Fruit fly (Drosophila melanogaster) whole organism, embryonic: ENCODE results near the gene CG17118.
A peak's percentile ranks its signal among the peaks of the same experiment; 100 is the strongest.

ENCODE experiments used
- Abd-B ChIP-seq: fragments of 200-800 bp; sonication (Bioruptor generic); optimal IDR thresholded peaks from 2 replicates; lab custom pipeline; 2018; ENCODE audit warnings: missing biosample characterization, mild to moderate bottlenecking, missing genetic modification characterization, moderate library complexity
- Antp ChIP-seq: fragments of 200-800 bp; sonication (Bioruptor generic); optimal IDR thresholded peaks from 3 replicates; lab custom pipeline; 2016; ENCODE audit warnings: missing biosample characterization, missing genetic modification characterization
- BEAF-32 ChIP-seq: fragments of 200-800 bp; sonication (Bioruptor generic); optimal IDR thresholded peaks from 3 replicates; lab custom pipeline; 2017; ENCODE audit warnings: missing biosample characterization, missing genetic modification characterization, mild to moderate bottlenecking, moderate library complexity, missing genetic modification reagents
- CG10267 ChIP-seq: fragments of 200-800 bp; sonication (Bioruptor generic); optimal IDR thresholded peaks from 2 replicates; lab custom pipeline; 2018; ENCODE audit warnings: missing biosample characterization, mild to moderate bottlenecking, missing genetic modification characterization, moderate library complexity
- CG10654 ChIP-seq: fragments of 200-800 bp; sonication (Bioruptor generic); optimal IDR thresholded peaks from 2 replicates; lab custom pipeline; 2016; ENCODE audit warnings: missing biosample characterization, missing genetic modification characterization
- CG10979 ChIP-seq: fragments of 200-800 bp; sonication (Bioruptor generic); optimal IDR thresholded peaks from 2 replicates; lab custom pipeline; 2018; ENCODE audit warnings: missing biosample characterization, mild to moderate bottlenecking, missing genetic modification characterization, moderate library complexity
- CG12744 ChIP-seq: fragments of 200-800 bp; sonication (Bioruptor generic); optimal IDR thresholded peaks from 2 replicates; lab custom pipeline; 2016; ENCODE audit warnings: missing biosample characterization, missing genetic modification characterization
- CG13296 ChIP-seq: fragments of 200-800 bp; sonication (Bioruptor generic); optimal IDR thresholded peaks from 3 replicates; lab custom pipeline; 2018; ENCODE audit warnings: missing biosample characterization, mild to moderate bottlenecking, missing genetic modification characterization
- CG17359 ChIP-seq: fragments of 200-800 bp; sonication (Bioruptor generic); optimal IDR thresholded peaks from 3 replicates; lab custom pipeline; 2018; ENCODE audit warnings: missing biosample characterization, mild to moderate bottlenecking, missing genetic modification characterization, moderate library complexity
- CG17612 ChIP-seq: fragments of 200-800 bp; sonication (Bioruptor generic); IDR thresholded peaks from 2 replicates; pipeline ENCODE4 v1.3.6; 2022; ENCODE audit warnings: missing biosample characterization, missing genetic modification characterization
- CG18619 ChIP-seq: fragments of 200-800 bp; sonication (Bioruptor generic); optimal IDR thresholded peaks from 3 replicates; lab custom pipeline; 2017; ENCODE audit warnings: missing biosample characterization, mild to moderate bottlenecking, missing genetic modification characterization
- CG31441 ChIP-seq: fragments of 200-800 bp; sonication (Bioruptor generic); IDR thresholded peaks from 2 replicates; pipeline ENCODE4 v1.3.6; 2022; ENCODE audit warnings: missing biosample characterization, missing genetic modification characterization
- CG33557 ChIP-seq: fragments of 200-800 bp; sonication (Bioruptor generic); optimal IDR thresholded peaks from 2 replicates; lab custom pipeline; 2019; ENCODE audit warnings: missing biosample characterization, mild to moderate bottlenecking, missing genetic modification characterization, moderate library complexity
- CG4282 ChIP-seq: fragments of 200-800 bp; sonication (Bioruptor generic); optimal IDR thresholded peaks from 2 replicates; lab custom pipeline; 2016; ENCODE audit warnings: missing biosample characterization, missing genetic modification characterization
- CG4424 ChIP-seq: fragments of 200-800 bp; sonication (Bioruptor generic); optimal IDR thresholded peaks from 3 replicates; lab custom pipeline; 2016; ENCODE audit warnings: missing biosample characterization, missing genetic modification characterization
- CG6854 ChIP-seq: fragments of 200-800 bp; sonication (Bioruptor generic); optimal IDR thresholded peaks from 3 replicates; lab custom pipeline; 2017; ENCODE audit warnings: missing biosample characterization, mild to moderate bottlenecking, missing genetic modification characterization
- CG7745 ChIP-seq: fragments of 200-800 bp; sonication (Bioruptor generic); optimal IDR thresholded peaks from 2 replicates; lab custom pipeline; 2018; ENCODE audit warnings: missing biosample characterization, mild to moderate bottlenecking, missing genetic modification characterization, moderate library complexity
- CG8290 ChIP-seq, 3 experiments: fragments of 200-800 bp; sonication (Bioruptor generic); optimal IDR thresholded peaks; 2 replicates each; lab custom pipeline; 2016 to 2019; ENCODE audit warnings: missing biosample characterization in 3 of 3, missing genetic modification characterization in 3 of 3, mild to moderate bottlenecking in 2 of 3, moderate library complexity in 1 of 3
- CG9215 ChIP-seq: fragments of 200-800 bp; sonication (Bioruptor generic); IDR thresholded peaks from 2 replicates; pipeline ENCODE4 v1.3.6; 2022; ENCODE audit warnings: missing biosample characterization, missing genetic modification characterization
- CG9932 ChIP-seq: fragments of 200-800 bp; sonication (Bioruptor generic); IDR thresholded peaks from 2 replicates; pipeline ENCODE4 v1.3.6; 2022; ENCODE audit warnings: missing biosample characterization, missing genetic modification characterization
- Myb ChIP-seq: fragments of 200-800 bp; sonication (Bioruptor generic); optimal IDR thresholded peaks from 2 replicates; lab custom pipeline; 2016; ENCODE audit warnings: missing biosample characterization, missing genetic modification characterization
- NFAT ChIP-seq: fragments of 200-800 bp; sonication (Bioruptor generic); IDR thresholded peaks from 2 replicates; pipeline ENCODE4 v1.3.6; 2022; ENCODE audit warnings: missing biosample characterization, missing genetic modification characterization
- NfI ChIP-seq: fragments of 200-800 bp; sonication (Bioruptor generic); optimal IDR thresholded peaks from 3 replicates; lab custom pipeline; 2018; ENCODE audit warnings: missing biosample characterization, mild to moderate bottlenecking, missing genetic modification characterization, moderate library complexity
- Poxn ChIP-seq: fragments of 200-800 bp; sonication (Bioruptor generic); IDR thresholded peaks from 2 replicates; pipeline ENCODE4 v1.3.6; 2022; ENCODE audit warnings: missing biosample characterization, missing genetic modification characterization
- Sry-δ ChIP-seq: fragments of 200-800 bp; sonication (Bioruptor generic); optimal IDR thresholded peaks from 2 replicates; lab custom pipeline; 2016; ENCODE audit warnings: missing biosample characterization, missing genetic modification characterization
- az2 ChIP-seq: fragments of 200-800 bp; sonication (Bioruptor generic); optimal IDR thresholded peaks from 3 replicates; lab custom pipeline; 2016; ENCODE audit warnings: missing biosample characterization, missing genetic modification characterization
- bsh ChIP-seq, 2 experiments: fragments of 200-800 bp; sonication (Bioruptor generic); optimal IDR thresholded peaks; 2 replicates each; lab custom pipeline; 2017 to 2018; ENCODE audit warnings: mild to moderate bottlenecking in 2 of 2, missing biosample characterization in 2 of 2, missing genetic modification characterization in 2 of 2, moderate library complexity in 1 of 2
- cad ChIP-seq: fragments of >200 bp; optimal IDR thresholded peaks from 2 replicates; lab custom pipeline; 2017; ENCODE audit warnings: missing biosample characterization, missing genetic modification characterization
- ci ChIP-seq: fragments of 200-800 bp; sonication (Bioruptor generic); IDR thresholded peaks from 3 replicates; pipeline ENCODE4 v1.3.6; 2022; ENCODE audit warnings: missing biosample characterization, missing genetic modification characterization
- en ChIP-seq: fragments of 200-800 bp; sonication (Bioruptor generic); optimal IDR thresholded peaks from 2 replicates; lab custom pipeline; 2016; ENCODE audit warnings: missing biosample characterization, missing genetic modification characterization
- esg ChIP-seq: fragments of 200-800 bp; sonication (Bioruptor generic); conservative IDR thresholded peaks from 2 replicates; pipeline ENCODE4 v1.3.6; 2022; ENCODE audit warnings: missing biosample characterization, missing genetic modification characterization
- fd3F ChIP-seq: fragments of 200-800 bp; sonication (Bioruptor generic); optimal IDR thresholded peaks from 2 replicates; lab custom pipeline; 2018; ENCODE audit warnings: missing biosample characterization, mild to moderate bottlenecking, missing genetic modification characterization, moderate library complexity
- gem ChIP-seq: fragments of 200-800 bp; sonication (Bioruptor generic); optimal IDR thresholded peaks from 2 replicates; lab custom pipeline; 2019; ENCODE audit warnings: missing biosample characterization, mild to moderate bottlenecking, missing genetic modification characterization, moderate library complexity
- gfzf ChIP-seq: fragments of 200-800 bp; sonication (Bioruptor generic); optimal IDR thresholded peaks from 2 replicates; lab custom pipeline; 2016; ENCODE audit warnings: missing biosample characterization, mild to moderate bottlenecking, missing genetic modification characterization, moderate library complexity
- gsb ChIP-seq: fragments of 200-800 bp; sonication (Bioruptor generic); IDR thresholded peaks from 2 replicates; pipeline ENCODE4 v1.3.6; 2022; ENCODE audit warnings: missing biosample characterization, missing genetic modification characterization
- ind ChIP-seq: fragments of 200-800 bp; sonication (Bioruptor generic); optimal IDR thresholded peaks from 3 replicates; lab custom pipeline; 2016; ENCODE audit warnings: missing biosample characterization, missing genetic modification characterization
- ken ChIP-seq: fragments of 200-800 bp; sonication (Bioruptor generic); IDR thresholded peaks from 3 replicates; pipeline ENCODE4 v1.3.6; 2022; ENCODE audit warnings: missing biosample characterization, missing genetic modification characterization
- lov ChIP-seq, 2 experiments: fragments of 200-800 bp in 1 of 2; fragments of >200 bp in 1 of 2; sonication (Bioruptor generic) in 1 of 2; IDR thresholded peaks in 1 of 2; optimal IDR thresholded peaks in 1 of 2; 2 replicates in 1 of 2; 3 replicates in 1 of 2; pipeline versions ENCODE4 v1.3.6 to Lab custom; 2017 to 2022; ENCODE audit warnings: missing biosample characterization in 1 of 2, missing genetic modification characterization in 1 of 2
- nerfin-2 ChIP-seq: fragments of 200-800 bp; sonication (Bioruptor generic); IDR thresholded peaks from 2 replicates; pipeline ENCODE4 v1.3.6; 2022; ENCODE audit warnings: missing biosample characterization, missing genetic modification characterization; ENCODE audit not compliant: partially characterized antibody
- onecut ChIP-seq: fragments of 200-800 bp; sonication (Bioruptor generic); IDR thresholded peaks from 2 replicates; pipeline ENCODE4 v1.3.6; 2022; ENCODE audit warnings: missing biosample characterization, missing genetic modification characterization
- pum ChIP-seq: fragments of 200-800 bp; sonication (Bioruptor generic); optimal IDR thresholded peaks from 2 replicates; lab custom pipeline; 2016; ENCODE audit warnings: missing biosample characterization, missing genetic modification characterization
- salm ChIP-seq: fragments of 200-800 bp; sonication (Bioruptor generic); optimal IDR thresholded peaks from 2 replicates; lab custom pipeline; 2018; ENCODE audit warnings: missing biosample characterization, mild to moderate bottlenecking, missing genetic modification characterization
- sc ChIP-seq, 3 experiments: fragments of >200 bp in 2 of 3; fragments of 200-800 bp in 1 of 3; sonication (Bioruptor generic) in 1 of 3; optimal IDR thresholded peaks; 2 replicates in 2 of 3; 3 replicates in 1 of 3; lab custom pipeline; 2017; ENCODE audit warnings: mild to moderate bottlenecking in 1 of 3, missing biosample characterization in 1 of 3, missing genetic modification characterization in 1 of 3, missing genetic modification reagents in 1 of 3
- seq ChIP-seq: fragments of 200-800 bp; sonication (Bioruptor generic); IDR thresholded peaks from 2 replicates; pipeline ENCODE4 v1.3.6; 2022; ENCODE audit warnings: missing biosample characterization, missing genetic modification characterization
- sisA ChIP-seq: fragments of 200-800 bp; sonication (Bioruptor generic); IDR thresholded peaks from 2 replicates; pipeline ENCODE4 v1.3.6; 2022; ENCODE audit warnings: missing biosample characterization, missing genetic modification characterization
- slou ChIP-seq: fragments of 200-800 bp; sonication (Bioruptor generic); optimal IDR thresholded peaks from 3 replicates; lab custom pipeline; 2016; ENCODE audit warnings: missing biosample characterization, missing genetic modification characterization
- tup ChIP-seq: fragments of 200-800 bp; sonication (Bioruptor generic); optimal IDR thresholded peaks from 2 replicates; lab custom pipeline; 2016; ENCODE audit warnings: missing biosample characterization, mild to moderate bottlenecking, missing genetic modification characterization, moderate library complexity
- unc-4 ChIP-seq: fragments of 200-800 bp; sonication (Bioruptor generic); IDR thresholded peaks from 2 replicates; pipeline ENCODE4 v1.3.6; 2022; ENCODE audit warnings: missing biosample characterization, missing genetic modification characterization; ENCODE audit not compliant: partially characterized antibody
- zfh2 ChIP-seq: fragments of 200-800 bp; sonication (Bioruptor generic); optimal IDR thresholded peaks from 2 replicates; lab custom pipeline; 2016; ENCODE audit warnings: missing biosample characterization, missing genetic modification characterization

CG17118 gene

dm6 chr2L:10697992-10698391 is 32.1 kb upstream of the CG17118 start, which contains the start of gene CG7300 (continued):
- TF ChIP-seq CG17359 (tag; lab: Kevin White, UChicago) (peak; percentile 61), CG33557 (GFP tag; lab: Kevin White, UChicago) (no peak), CG6854 (GFP tag; lab: Kevin White, UChicago) (no peak), CG9215 (GFP tag; lab: Robert Waterston, UW) (peak; percentile 61), pum (GFP tag; lab: Kevin White, UChicago) (no peak), CG13296 (GFP tag; lab: Kevin White, UChicago) (no peak), ind (peak; percentile 63), unc-4 (no peak), CG10267 (peak; percentile 27), ci (peak; percentile 69; the same call in 1 of the 3 replicates), NFAT (GFP tag; lab: Robert Waterston, UW) (peak; percentile 64; the same call in 1 of the 2 replicates), CG10979 (tag; lab: Kevin White, UChicago) (peak; percentile 54), NfI (peak; percentile 46), CG9932 (GFP tag; lab: Robert Waterston, UW) (peak; percentile 70), Antp (GFP tag; lab: Kevin White, UChicago) (no peak), lov (optimal IDR thresholded peaks at IDR 0.05; lab: Kevin White, UChicago) (no peak), lov (GFP tag; IDR thresholded peaks at IDR 0.05; lab: Robert Waterston, UW) (no peak), Abd-B (GFP tag; lab: Kevin White, UChicago) (peak; percentile 20), ken (no peak), tup (GFP tag; lab: Kevin White, UChicago) (no peak), CG4424 (GFP tag; lab: Kevin White, UChicago) (peak; percentile 38), gfzf (GFP tag; lab: Kevin White, UChicago) (no peak), gsb (0 out of 2 replicates have a peak, but pooled peaks have one; percentile 38), onecut (GFP tag; lab: Robert Waterston, UW) (no peak), Poxn (GFP tag; lab: Robert Waterston, UW) (no peak), CG31441 (GFP tag; lab: Robert Waterston, UW) (peak; percentile 51), CG18619 (GFP tag; lab: Kevin White, UChicago) (peak; percentile 23), cad (GFP tag; lab: Kevin White, UChicago) (no peak), sc (optimal IDR thresholded peaks at IDR 0.05; lab: Kevin White, UChicago) (no peak), sc (GFP tag; optimal IDR thresholded peaks at IDR 0.05; lab: Kevin White, UChicago) (no peak), seq (GFP tag; lab: Robert Waterston, UW) (no peak), Sry-δ (GFP tag; lab: Kevin White, UChicago) (no peak), BEAF-32 (GFP tag; lab: Kevin White, UChicago) (no peak), fd3F (GFP tag; lab: Kevin White, UChicago) (peak; percentile 54), CG7745 (tag; lab: Kevin White, UChicago) (no peak), sisA (GFP tag; lab: Robert Waterston, UW) (peak; percentile 27; the same call in 1 of the 2 replicates), CG8290 (GFP tag; optimal IDR thresholded peaks at IDR 0.05; lab: Kevin White, UChicago) (no peak), CG8290 (tag; optimal IDR thresholded peaks at IDR 0.05; lab: Kevin White, UChicago) (no peak), az2 (GFP tag; lab: Kevin White, UChicago) (peak; percentile 31), esg (peak; percentile 24; the same call in 1 of the 2 replicates), zfh2 (no peak), salm (no peak), CG4282 (GFP tag; lab: Kevin White, UChicago) (no peak), CG17612 (GFP tag; lab: Robert Waterston, UW) (0 out of 2 replicates have a peak, but pooled peaks have one; percentile 25), slou (peak; percentile 21), CG12744 (GFP tag; lab: Kevin White, UChicago) (no peak), Myb (GFP tag; lab: Kevin White, UChicago) (peak; percentile 3), bsh (GFP tag; optimal IDR thresholded peaks at IDR 0.05; lab: Kevin White, UChicago) (peak in 1 of 2 experiments; percentile 73), nerfin-2 (GFP tag; lab: Robert Waterston, UW) (no peak), en (GFP tag; lab: Kevin White, UChicago) (no peak), gem (tag; lab: Kevin White, UChicago) (peak; percentile 77), CG10654 (GFP tag; lab: Kevin White, UChicago) (no peak)
